Fruit fly (Drosophila melanogaster) whole organism, prepupa: ENCODE results near the gene Cby.

Source experiments
- CG4318 ChIP-seq: fragments of 200-800 bp; sonication (Bioruptor generic); optimal IDR thresholded peaks from 3 replicates; lab custom pipeline; 2017; ENCODE audit warnings: missing biosample characterization, mild to moderate bottlenecking, missing genetic modification characterization
- CG6163 ChIP-seq: fragments of 200-800 bp; sonication (Bioruptor generic); IDR thresholded peaks from 3 replicates; pipeline ENCODE4 v1.3.6; 2022; ENCODE audit warnings: missing biosample characterization, missing genetic modification characterization
- CG6808 ChIP-seq: fragments of 200-800 bp; sonication (Bioruptor generic); optimal IDR thresholded peaks from 3 replicates; lab custom pipeline; 2017; ENCODE audit warnings: missing biosample characterization, missing genetic modification characterization, mild to moderate bottlenecking, moderate library complexity, missing genetic modification reagents
- CG8632 ChIP-seq: fragments of 200-800 bp; sonication (Bioruptor generic); optimal IDR thresholded peaks from 3 replicates; lab custom pipeline; 2016; ENCODE audit warnings: missing biosample characterization, missing genetic modification characterization
- Eip78C ChIP-seq: fragments of 200-800 bp; sonication (Bioruptor generic); peaks from one replicate; lab custom pipeline; 2016; ENCODE audit warnings: missing biosample characterization, missing genetic modification characterization
- Ets96B ChIP-seq: fragments of 200-800 bp; optimal IDR thresholded peaks from 2 replicates; lab custom pipeline; 2019; ENCODE audit warnings: missing biosample characterization, mild to moderate bottlenecking, missing genetic modification characterization, moderate library complexity
- Hr39 ChIP-seq: fragments of 200-800 bp; sonication (Bioruptor generic); optimal IDR thresholded peaks from 2 replicates; lab custom pipeline; 2016; ENCODE audit warnings: missing biosample characterization, missing genetic modification characterization
- Met ChIP-seq: fragments of 200-800 bp; sonication (Bioruptor generic); optimal IDR thresholded peaks from 3 replicates; lab custom pipeline; 2016; ENCODE audit warnings: missing biosample characterization, missing genetic modification characterization
- Sox15 ChIP-seq: fragments of 200-800 bp; sonication (Bioruptor generic); optimal IDR thresholded peaks from 3 replicates; lab custom pipeline; 2016; ENCODE audit warnings: missing biosample characterization, missing genetic modification characterization
- esn ChIP-seq: fragments of 200-800 bp; sonication (Bioruptor generic); optimal IDR thresholded peaks from 2 replicates; lab custom pipeline; 2016; ENCODE audit warnings: missing biosample characterization, mild to moderate bottlenecking, missing genetic modification characterization, moderate library complexity
- fkh ChIP-seq: fragments of 200-800 bp; sonication (Bioruptor generic); optimal IDR thresholded peaks from 3 replicates; lab custom pipeline; 2017; ENCODE audit warnings: missing biosample characterization, mild to moderate bottlenecking, missing genetic modification characterization, moderate library complexity
- salr ChIP-seq, 2 experiments: fragments of 200-800 bp; sonication (Bioruptor generic); optimal IDR thresholded peaks; 3 replicates each; lab custom pipeline; 2016 to 2018; ENCODE audit warnings: missing biosample characterization in 2 of 2, missing genetic modification characterization in 2 of 2, mild to moderate bottlenecking in 1 of 2
- ss ChIP-seq, 2 experiments: fragments of 200-800 bp; sonication (Bioruptor generic); optimal IDR thresholded peaks; 2 replicates in 1 of 2; 3 replicates in 1 of 2; lab custom pipeline; 2017 to 2018; ENCODE audit warnings: mild to moderate bottlenecking in 2 of 2, missing biosample characterization in 2 of 2, missing genetic modification characterization in 2 of 2, moderate library complexity in 1 of 2
- svp ChIP-seq: fragments of 200-800 bp; sonication (Bioruptor generic); peaks from one replicate; lab custom pipeline; 2016; ENCODE audit warnings: missing biosample characterization, missing genetic modification characterization

- no peak for TF ChIP-seq Hr39 (GFP tag; lab: Kevin White, UChicago)
- peak; percentile 19 for TF ChIP-seq svp (GFP tag; lab: Kevin White, UChicago)
- TF ChIP-seq CG4318 (GFP tag; lab: Kevin White, UChicago), result no peak
- TF ChIP-seq Eip78C (GFP tag; lab: Kevin White, UChicago), result no peak
- no peak for TF ChIP-seq fkh (GFP tag; lab: Kevin White, UChicago)
- no peak for TF ChIP-seq salr (GFP tag; optimal IDR thresholded peaks at IDR 0.05; lab: Kevin White, UChicago)
- no peak for TF ChIP-seq Met (GFP tag; lab: Kevin White, UChicago)
- TF ChIP-seq esn (GFP tag; lab: Kevin White, UChicago), result no peak
- no peak for TF ChIP-seq Ets96B (tag; lab: Kevin White, UChicago)
- no peak for TF ChIP-seq Sox15 (GFP tag; lab: Kevin White, UChicago)
- TF ChIP-seq ss (GFP tag; optimal IDR thresholded peaks at IDR 0.05; lab: Kevin White, UChicago), result peak in 1 of 2 experiments; percentile 11
- TF ChIP-seq CG8632 (GFP tag; lab: Kevin White, UChicago), result no peak
- no peak for TF ChIP-seq CG6163
- no peak for TF ChIP-seq CG6808 (GFP tag; lab: Kevin White, UChicago)
These were observed 45.6 kb downstream of the Cby start, which contains the start of gene Qsox2 for dm6 chr3R:21913447-21913846.
